Worm (Caenorhabditis elegans) whole organism, young adult: ENCODE measurements around the gene T26H5.9.

Experiments used
- F22D6.2 ChIP-seq: sonication (generic microtip); optimal IDR thresholded peaks from 2 replicates; lab custom pipeline; 2016; ENCODE audit warnings: mild to moderate bottlenecking, missing genetic modification characterization, missing compliant biosample characterization
- akir-1 ChIP-seq: fragments of 200-800 bp; sonication (Bioruptor generic); optimal IDR thresholded peaks from 2 replicates; lab custom pipeline; 2018; ENCODE audit warnings: mild to moderate bottlenecking, missing genetic modification characterization, moderate library complexity, missing compliant biosample characterization
- ama-1 ChIP-seq, 3 experiments: fragments of 150-350 bp in 1 of 3; sonication (generic microtip) in 2 of 3; optimal IDR thresholded peaks; 2 replicates each; lab custom pipeline; 2014 to 2018; ENCODE audit warnings: missing biosample characterization in 2 of 3, missing genetic modification characterization in 2 of 3, missing genetic modification reagents in 2 of 3
- efl-1 ChIP-seq: fragments of 150-350 bp; optimal IDR thresholded peaks from 2 replicates; lab custom pipeline; 2014; ENCODE audit warnings: missing biosample characterization, missing genetic modification reagents, missing genetic modification characterization
- lin-40 ChIP-seq: sonication (generic microtip); optimal IDR thresholded peaks from 2 replicates; lab custom pipeline; 2016; ENCODE audit warnings: missing genetic modification characterization, mild to moderate bottlenecking, missing compliant biosample characterization, missing genotype, missing genetic modification reagents
- nhr-80 ChIP-seq: sonication (generic microtip); optimal IDR thresholded peaks from 2 replicates; lab custom pipeline; 2016; ENCODE audit warnings: missing genetic modification characterization, missing compliant biosample characterization

DNA sequence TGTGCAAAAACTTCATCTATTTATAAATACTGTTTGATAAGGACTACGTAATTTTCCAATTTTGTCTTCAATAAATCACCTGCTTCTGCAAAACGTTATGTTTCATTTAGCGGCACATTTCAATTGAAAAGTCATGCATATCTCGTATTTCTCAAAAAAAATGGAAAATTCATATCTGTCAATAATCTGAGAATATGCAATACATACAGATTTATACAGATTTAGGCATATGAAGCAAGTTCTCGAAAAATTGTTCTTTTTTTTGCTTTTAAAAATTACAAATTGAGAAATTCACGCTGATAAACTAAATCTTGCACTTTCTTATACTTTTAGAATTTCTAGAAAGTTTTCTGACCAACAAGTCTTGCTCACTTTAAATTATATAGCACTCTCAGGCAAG, 528 bp upstream of the T26H5.9 start, which contains the start of gene T26H5.11:
- TF ChIP-seq nhr-80 (tag; lab: Kevin White, UChicago) (no peak), akir-1 (no peak), ama-1 (optimal IDR thresholded peaks at IDR 0.05; lab: Kevin White, UChicago) (no peak), ama-1 (GFP tag; optimal IDR thresholded peaks at IDR 0.05; lab: Kevin White, UChicago) (no peak), efl-1 (GFP tag; lab: Kevin White, UChicago) (no peak), F22D6.2 (tag; lab: Kevin White, UChicago) (no peak), lin-40 (tag; lab: Kevin White, UChicago) (no peak)
